In genomic region chrX:1922765-1923501, dm6 we compare ENCODE assay signal across 1 fruit fly cellular context.
A peak's percentile ranks its signal among the peaks of the same experiment; 100 is the strongest.
TF ChIP-seq lines count a peak whose summit lies in the region.

eIF2Bepsilon (minus strand) TSS chrX:1922874.
Ocrl (plus strand) TSS chrX:1922981.

TF ChIP-seq in whole organism, embryonic, 481 proteins besides CTCF, POLR2A, EP300 and RAD21 (continued from another document and continues in another):
- TF ChIP-seq tup (GFP tag; optimal IDR thresholded peaks at IDR 0.05; lab: Kevin White, UChicago) (no peak), lilli (GFP tag; optimal IDR thresholded peaks at IDR 0.05; lab: Kevin White, UChicago) (no peak), CG10979 (tag; optimal IDR thresholded peaks at IDR 0.05; lab: Kevin White, UChicago) (peak; percentile 1), odd (GFP tag; optimal IDR thresholded peaks at IDR 0.05; lab: Kevin White, UChicago) (no peak), vfl (GFP tag; optimal IDR thresholded peaks at IDR 0.05; lab: Kevin White, UChicago) (no peak), sug (tag; optimal IDR thresholded peaks at IDR 0.05; lab: Kevin White, UChicago) (peak; percentile 93), CG13424 (tag; optimal IDR thresholded peaks at IDR 0.05; lab: Kevin White, UChicago) (no peak), ap (GFP tag; IDR thresholded peaks at IDR 0.05; lab: Robert Waterston, UW) (no peak), CG7357 (GFP tag; IDR thresholded peaks at IDR 0.05; lab: Robert Waterston, UW) (no peak), CG18476 (GFP tag; optimal IDR thresholded peaks at IDR 0.05; lab: Kevin White, UChicago) (no peak), ro (GFP tag; IDR thresholded peaks at IDR 0.05; lab: Robert Waterston, UW) (no peak), Ada2b (GFP tag; IDR thresholded peaks at IDR 0.05; lab: Robert Waterston, UW) (no peak), CG11398 (GFP tag; optimal IDR thresholded peaks at IDR 0.05; lab: Kevin White, UChicago) (no peak), CG4820 (GFP tag; optimal IDR thresholded peaks at IDR 0.05; lab: Kevin White, UChicago) (no peak), CG7786 (GFP tag; optimal IDR thresholded peaks at IDR 0.05; lab: Kevin White, UChicago) (no peak), sens (GFP tag; lab: Kevin White, UChicago) (peak; percentile 20), pb (GFP tag; optimal IDR thresholded peaks at IDR 0.05; lab: Kevin White, UChicago) (no peak), CG1024 (GFP tag; IDR thresholded peaks at IDR 0.05; lab: Robert Waterston, UW) (no peak), lmd (GFP tag; IDR thresholded peaks at IDR 0.05; lab: Robert Waterston, UW) (no peak), CG5180 (GFP tag; optimal IDR thresholded peaks at IDR 0.05; lab: Kevin White, UChicago) (no peak), MESR4 (GFP tag; optimal IDR thresholded peaks at IDR 0.05; lab: Kevin White, UChicago) (peak; percentile 88), CG15269 (tag; optimal IDR thresholded peaks at IDR 0.05; lab: Kevin White, UChicago) (no peak), Rfx (GFP tag; IDR thresholded peaks at IDR 0.05; lab: Robert Waterston, UW) (0 out of 2 replicates have a peak, but pooled peaks have one; percentile 9), gcm (GFP tag; optimal IDR thresholded peaks at IDR 0.05; lab: Kevin White, UChicago) (no peak), tll (GFP tag; optimal IDR thresholded peaks at IDR 0.05; lab: Kevin White, UChicago) (no peak), Myb (GFP tag; optimal IDR thresholded peaks at IDR 0.05; lab: Kevin White, UChicago) (peak; percentile 86), tx (GFP tag; optimal IDR thresholded peaks at IDR 0.05; lab: Kevin White, UChicago) (no peak), CoRest (tag; optimal IDR thresholded peaks at IDR 0.05; lab: Kevin White, UChicago) (no peak), E2f2 (GFP tag; IDR thresholded peaks at IDR 0.05; lab: Robert Waterston, UW) (peak; percentile 46; the same call in 1 of the 2 replicates), nom (GFP tag; optimal IDR thresholded peaks at IDR 0.05; lab: Kevin White, UChicago) (no peak), CG4360 (GFP tag; IDR thresholded peaks at IDR 0.05; lab: Robert Waterston, UW) (peak; percentile 93), bbx (GFP tag; IDR thresholded peaks at IDR 0.05; lab: Robert Waterston, UW; ENCODE audit: partially characterized antibody) (peak; percentile 41; the same call in 1 of the 2 replicates), ase (GFP tag; IDR thresholded peaks at IDR 0.05; lab: Robert Waterston, UW) (no peak), CG1792 (GFP tag; optimal IDR thresholded peaks at IDR 0.05; lab: Kevin White, UChicago) (no peak), CG7839 (tag; optimal IDR thresholded peaks at IDR 0.05; lab: Kevin White, UChicago) (no peak), CG3847 (GFP tag; IDR thresholded peaks at IDR 0.05; lab: Robert Waterston, UW) (peak; percentile 67), slou (GFP tag; optimal IDR thresholded peaks at IDR 0.05; lab: Kevin White, UChicago) (no peak), Dref (GFP tag; IDR thresholded peaks at IDR 0.05; lab: Robert Waterston, UW) (peak; percentile 50), CG12236 (GFP tag; optimal IDR thresholded peaks at IDR 0.05; lab: Kevin White, UChicago) (no peak), Spps (tag; optimal IDR thresholded peaks at IDR 0.05; lab: Kevin White, UChicago) (peak; percentile 4), Dbx (GFP tag; IDR thresholded peaks at IDR 0.05; lab: Robert Waterston, UW) (no peak), fru (optimal IDR thresholded peaks at IDR 0.05; lab: Kevin White, UChicago) (no peak), bab2 (GFP tag; optimal IDR thresholded peaks at IDR 0.05; lab: Kevin White, UChicago) (no peak), Mrtf (GFP tag; IDR thresholded peaks at IDR 0.05; lab: Robert Waterston, UW) (no peak), Hr3 (GFP tag; optimal IDR thresholded peaks at IDR 0.05; lab: Kevin White, UChicago) (no peak), HLH4C (GFP tag; IDR thresholded peaks at IDR 0.05; lab: Robert Waterston, UW; ENCODE audit: partially characterized antibody) (0 out of 3 replicates have a peak, but pooled peaks have one; percentile 28), dm (GFP tag; optimal IDR thresholded peaks at IDR 0.05; lab: Kevin White, UChicago) (peak; percentile 55), TFAM (GFP tag; optimal IDR thresholded peaks at IDR 0.05; lab: Kevin White, UChicago) (no peak), Tbp (GFP tag; optimal IDR thresholded peaks at IDR 0.05; lab: Kevin White, UChicago) (no peak), CG3065 (GFP tag; optimal IDR thresholded peaks at IDR 0.05; lab: Kevin White, UChicago) (no peak), CG12769 (tag; optimal IDR thresholded peaks at IDR 0.05; lab: Kevin White, UChicago) (no peak), CG5245 (GFP tag; optimal IDR thresholded peaks at IDR 0.05; lab: Kevin White, UChicago) (no peak), prd (optimal IDR thresholded peaks at IDR 0.05; lab: Kevin White, UChicago) (no peak), prd (GFP tag; IDR thresholded peaks at IDR 0.05; lab: Robert Waterston, UW) (no peak), NK7.1 (GFP tag; optimal IDR thresholded peaks at IDR 0.05; lab: Kevin White, UChicago) (no peak), CG16863 (GFP tag; optimal IDR thresholded peaks at IDR 0.05; lab: Kevin White, UChicago) (no peak), chif (GFP tag; optimal IDR thresholded peaks at IDR 0.05; lab: Kevin White, UChicago) (no peak), Stat92E (GFP tag; optimal IDR thresholded peaks at IDR 0.05; lab: Kevin White, UChicago) (peak in 1 of 3 experiments; percentile 6), CG10321 (GFP tag; IDR thresholded peaks at IDR 0.05; lab: Robert Waterston, UW) (no peak), Gsc (GFP tag; IDR thresholded peaks at IDR 0.05; lab: Robert Waterston, UW) (no peak), CG10431 (GFP tag; optimal IDR thresholded peaks at IDR 0.05; lab: Kevin White, UChicago) (no peak), Hsf (GFP tag; optimal IDR thresholded peaks at IDR 0.05; lab: Kevin White, UChicago) (no peak), CG2199 (GFP tag; IDR thresholded peaks at IDR 0.05; lab: Robert Waterston, UW) (no peak), CG34422 (GFP tag; IDR thresholded peaks at IDR 0.05; lab: Robert Waterston, UW) (peak; percentile 48; the same call in 1 of the 3 replicates), CG17186 (GFP tag; optimal IDR thresholded peaks at IDR 0.05; lab: Kevin White, UChicago) (peak; percentile 65), tap (tag; optimal IDR thresholded peaks at IDR 0.05; lab: Kevin White, UChicago) (no peak), knrl (GFP tag; IDR thresholded peaks at IDR 0.05; lab: Robert Waterston, UW; ENCODE audit: partially characterized antibody) (0 out of 3 replicates have a peak, but pooled peaks have one; percentile 24), CG12219 (GFP tag; optimal IDR thresholded peaks at IDR 0.05; lab: Kevin White, UChicago) (peak; percentile 12), CrebB (tag; optimal IDR thresholded peaks at IDR 0.05; lab: Kevin White, UChicago) (no peak), jing (GFP tag; optimal IDR thresholded peaks at IDR 0.05; lab: Kevin White, UChicago) (no peak), Meics (GFP tag; optimal IDR thresholded peaks at IDR 0.05; lab: Kevin White, UChicago) (no peak), Max (GFP tag; optimal IDR thresholded peaks at IDR 0.05; lab: Kevin White, UChicago) (no peak), Xrp1 (GFP tag; IDR thresholded peaks at IDR 0.05; lab: Robert Waterston, UW) (no peak), Bteb2 (GFP tag; optimal IDR thresholded peaks at IDR 0.05; lab: Kevin White, UChicago) (no peak), kay (GFP tag; optimal IDR thresholded peaks at IDR 0.05; lab: Kevin White, UChicago) (peak; percentile 27), ttk (GFP tag; IDR thresholded peaks at IDR 0.05; lab: Robert Waterston, UW) (no peak), pfk (GFP tag; optimal IDR thresholded peaks at IDR 0.05; lab: Kevin White, UChicago) (no peak), NC2β (GFP tag; optimal IDR thresholded peaks at IDR 0.05; lab: Kevin White, UChicago) (no peak), CG3726 (GFP tag; IDR thresholded peaks at IDR 0.05; lab: Robert Waterston, UW) (no peak), Mad (GFP tag; optimal IDR thresholded peaks at IDR 0.05; lab: Kevin White, UChicago) (peak; percentile 4), CG6854 (GFP tag; optimal IDR thresholded peaks at IDR 0.05; lab: Kevin White, UChicago) (no peak), CG14860 (GFP tag; IDR thresholded peaks at IDR 0.05; lab: Robert Waterston, UW; ENCODE audit: partially characterized antibody) (no peak), fd102C (GFP tag; optimal IDR thresholded peaks at IDR 0.05; lab: Kevin White, UChicago) (no peak), chn (GFP tag; optimal IDR thresholded peaks at IDR 0.05; lab: Kevin White, UChicago) (no peak), Six4 (GFP tag; optimal IDR thresholded peaks at IDR 0.05; lab: Kevin White, UChicago) (no peak), CG3995 (GFP tag; optimal IDR thresholded peaks at IDR 0.05; lab: Kevin White, UChicago) (no peak), CG30403 (GFP tag; optimal IDR thresholded peaks at IDR 0.05; lab: Kevin White, UChicago) (peak; percentile 4), CG6654 (GFP tag; optimal IDR thresholded peaks at IDR 0.05; lab: Kevin White, UChicago) (no peak), CG1602 (GFP tag; optimal IDR thresholded peaks at IDR 0.05; lab: Kevin White, UChicago) (no peak), repo (GFP tag; optimal IDR thresholded peaks at IDR 0.05; lab: Kevin White, UChicago) (no peak), CG2875 (GFP tag; optimal IDR thresholded peaks at IDR 0.05; lab: Kevin White, UChicago) (no peak), ewg (GFP tag; optimal IDR thresholded peaks at IDR 0.05; lab: Kevin White, UChicago) (no peak), CG8765 (GFP tag; IDR thresholded peaks at IDR 0.05; lab: Robert Waterston, UW) (no peak), CG30431 (GFP tag; optimal IDR thresholded peaks at IDR 0.05; lab: Kevin White, UChicago) (no peak), luna (GFP tag; optimal IDR thresholded peaks at IDR 0.05; lab: Kevin White, UChicago) (no peak), CG7963 (GFP tag; IDR thresholded peaks at IDR 0.05; lab: Robert Waterston, UW; ENCODE audit: partially characterized antibody) (no peak), CG14965 (GFP tag; optimal IDR thresholded peaks at IDR 0.05; lab: Kevin White, UChicago; ENCODE audit: borderline replicate concordance) (no peak), pum (GFP tag; optimal IDR thresholded peaks at IDR 0.05; lab: Kevin White, UChicago) (no peak), tio (GFP tag; optimal IDR thresholded peaks at IDR 0.05; lab: Kevin White, UChicago) (no peak), Vsx1 (GFP tag; optimal IDR thresholded peaks at IDR 0.05; lab: Kevin White, UChicago) (no peak), CG6689 (GFP tag; IDR thresholded peaks at IDR 0.05; lab: Robert Waterston, UW) (no peak), h (optimal IDR thresholded peaks at IDR 0.05; lab: Kevin White, UChicago) (no peak), seq (GFP tag; IDR thresholded peaks at IDR 0.05; lab: Robert Waterston, UW) (no peak), CG1233 (GFP tag; optimal IDR thresholded peaks at IDR 0.05; lab: Kevin White, UChicago) (no peak), abd-A (tag; optimal IDR thresholded peaks at IDR 0.05; lab: Kevin White, UChicago) (no peak), Sry-β (GFP tag; optimal IDR thresholded peaks at IDR 0.05; lab: Kevin White, UChicago) (no peak), her (GFP tag; optimal IDR thresholded peaks at IDR 0.05; lab: Kevin White, UChicago) (peak; percentile 44), CG3838 (GFP tag; optimal IDR thresholded peaks at IDR 0.05; lab: Kevin White, UChicago) (no peak), ac (GFP tag; optimal IDR thresholded peaks at IDR 0.05; lab: Kevin White, UChicago) (no peak), NFAT (GFP tag; IDR thresholded peaks at IDR 0.05; lab: Robert Waterston, UW) (0 out of 2 replicates have a peak, but pooled peaks have one; percentile 4), CG15011 (GFP tag; optimal IDR thresholded peaks at IDR 0.05; lab: Kevin White, UChicago) (no peak), zen2 (GFP tag; IDR thresholded peaks at IDR 0.05; lab: Robert Waterston, UW; ENCODE audit: partially characterized antibody) (no peak), D (optimal IDR thresholded peaks at IDR 0.05; lab: Kevin White, UChicago) (no peak), D (GFP tag; optimal IDR thresholded peaks at IDR 0.05; lab: Kevin White, UChicago) (no peak), CG9817 (tag; optimal IDR thresholded peaks at IDR 0.05; lab: Kevin White, UChicago) (no peak), MBD-R2 (GFP tag; IDR thresholded peaks at IDR 0.05; lab: Robert Waterston, UW) (peak; percentile 94), psq (GFP tag; optimal IDR thresholded peaks at IDR 0.05; lab: Kevin White, UChicago) (no peak), CG11695 (GFP tag; IDR thresholded peaks at IDR 0.05; lab: Robert Waterston, UW) (no peak), da (GFP tag; optimal IDR thresholded peaks at IDR 0.05; lab: Kevin White, UChicago) (no peak), Dad (GFP tag; optimal IDR thresholded peaks at IDR 0.05; lab: Kevin White, UChicago) (no peak), CG17568 (GFP tag; optimal IDR thresholded peaks at IDR 0.05; lab: Kevin White, UChicago) (no peak), MTF-1 (GFP tag; optimal IDR thresholded peaks at IDR 0.05; lab: Kevin White, UChicago; ENCODE audit: borderline replicate concordance) (no peak), CG2678 (tag; optimal IDR thresholded peaks at IDR 0.05; lab: Kevin White, UChicago) (no peak), hth (optimal IDR thresholded peaks at IDR 0.05; lab: Kevin White, UChicago) (no peak), CG11456 (GFP tag; IDR thresholded peaks at IDR 0.05; lab: Robert Waterston, UW) (no peak), CG17912 (GFP tag; optimal IDR thresholded peaks at IDR 0.05; lab: Kevin White, UChicago) (no peak), CG8281 (tag; optimal IDR thresholded peaks at IDR 0.05; lab: Kevin White, UChicago) (no peak), unc-4 (GFP tag; IDR thresholded peaks at IDR 0.05; lab: Robert Waterston, UW; ENCODE audit: partially characterized antibody) (0 out of 2 replicates have a peak, but pooled peaks have one; percentile 20), Abd-B (GFP tag; optimal IDR thresholded peaks at IDR 0.05; lab: Kevin White, UChicago) (no peak), sim (GFP tag; IDR thresholded peaks at IDR 0.05; lab: Robert Waterston, UW) (no peak), CG17328 (GFP tag; IDR thresholded peaks at IDR 0.05; lab: Robert Waterston, UW) (no peak), stc (GFP tag; IDR thresholded peaks at IDR 0.05; lab: Robert Waterston, UW) (no peak), CG6791 (GFP tag; IDR thresholded peaks at IDR 0.05; lab: Robert Waterston, UW; ENCODE audit: partially characterized antibody) (no peak), nau (GFP tag; optimal IDR thresholded peaks at IDR 0.05; lab: Kevin White, UChicago) (no peak), CG18619 (GFP tag; optimal IDR thresholded peaks at IDR 0.05; lab: Kevin White, UChicago) (no peak), chinmo (GFP tag; IDR thresholded peaks at IDR 0.05; lab: Robert Waterston, UW; ENCODE audit: partially characterized antibody) (0 out of 4 replicates have a peak, but pooled peaks have one; percentile 58)
